Fruit fly (Drosophila melanogaster) whole organism, embryonic: ENCODE measurements around the gene CG11898.

ENCODE experiments used
- Atf6 ChIP-seq: fragments of 200-800 bp; sonication (Bioruptor generic); IDR thresholded peaks from 2 replicates; pipeline ENCODE4 v1.3.6; 2022; ENCODE audit warnings: missing biosample characterization, missing genetic modification characterization
- Bgb ChIP-seq: fragments of 200-800 bp; sonication (Bioruptor generic); IDR thresholded peaks from 2 replicates; pipeline ENCODE4 v1.3.6; 2022; ENCODE audit warnings: missing biosample characterization, missing genetic modification characterization; ENCODE audit not compliant: partially characterized antibody
- CG10959 ChIP-seq: fragments of 200-800 bp; sonication (Bioruptor generic); IDR thresholded peaks from 2 replicates; pipeline ENCODE4 v1.3.6; 2022; ENCODE audit warnings: missing biosample characterization, missing genetic modification characterization
- CG11504 ChIP-seq: fragments of 200-800 bp; sonication (Bioruptor generic); optimal IDR thresholded peaks from 3 replicates; lab custom pipeline; 2019; ENCODE audit warnings: missing biosample characterization, mild to moderate bottlenecking, missing genetic modification characterization, moderate library complexity
- CG11696 ChIP-seq: fragments of 200-800 bp; sonication (Bioruptor generic); IDR thresholded peaks from 2 replicates; pipeline ENCODE4 v1.3.6; 2022; ENCODE audit warnings: missing biosample characterization, missing genetic modification characterization
- CG11723 ChIP-seq: fragments of 200-800 bp; sonication (Bioruptor generic); optimal IDR thresholded peaks from 2 replicates; lab custom pipeline; 2017; ENCODE audit warnings: missing biosample characterization, mild to moderate bottlenecking, missing genetic modification characterization
- CG14441 ChIP-seq: fragments of 200-800 bp; sonication (Bioruptor generic); IDR thresholded peaks from 2 replicates; pipeline ENCODE4 v1.3.6; 2022; ENCODE audit warnings: missing biosample characterization, missing genetic modification characterization
- CG16813 ChIP-seq: fragments of 200-800 bp; sonication (Bioruptor generic); IDR thresholded peaks from 3 replicates; pipeline ENCODE4 v1.3.6; 2022; ENCODE audit warnings: missing biosample characterization, missing genetic modification characterization; ENCODE audit not compliant: partially characterized antibody
- CG17612 ChIP-seq: fragments of 200-800 bp; sonication (Bioruptor generic); IDR thresholded peaks from 2 replicates; pipeline ENCODE4 v1.3.6; 2022; ENCODE audit warnings: missing biosample characterization, missing genetic modification characterization
- CG2116 ChIP-seq: fragments of 200-800 bp; sonication (Bioruptor generic); optimal IDR thresholded peaks from 3 replicates; lab custom pipeline; 2018; ENCODE audit warnings: missing biosample characterization, mild to moderate bottlenecking, missing genetic modification characterization
- CG30020 ChIP-seq: fragments of 200-800 bp; optimal IDR thresholded peaks from 2 replicates; lab custom pipeline; 2019; ENCODE audit warnings: missing biosample characterization, mild to moderate bottlenecking, missing genetic modification characterization, moderate library complexity
- CG3065 ChIP-seq: fragments of 200-800 bp; sonication (Bioruptor generic); optimal IDR thresholded peaks from 2 replicates; lab custom pipeline; 2016; ENCODE audit warnings: missing biosample characterization, missing genetic modification characterization
- CG7372 ChIP-seq: fragments of 200-800 bp; sonication (Bioruptor generic); IDR thresholded peaks from 2 replicates; pipeline ENCODE4 v1.3.6; 2022; ENCODE audit warnings: missing biosample characterization, missing genetic modification characterization
- CG7928 ChIP-seq: fragments of 200-800 bp; sonication (Bioruptor generic); optimal IDR thresholded peaks from 2 replicates; lab custom pipeline; 2017; ENCODE audit warnings: missing biosample characterization, mild to moderate bottlenecking, missing genetic modification characterization
- CTCF ChIP-seq: fragments of 200-800 bp; sonication (Bioruptor generic); optimal IDR thresholded peaks from 2 replicates; lab custom pipeline; 2017; ENCODE audit warnings: missing biosample characterization, mild to moderate bottlenecking, missing genetic modification characterization, moderate library complexity
- Chrac-16 ChIP-seq: fragments of 200-800 bp; sonication (Bioruptor generic); optimal IDR thresholded peaks from 3 replicates; lab custom pipeline; 2016; ENCODE audit warnings: missing biosample characterization, missing genetic modification characterization
- CrebB ChIP-seq: fragments of 200-800 bp; sonication (Bioruptor generic); optimal IDR thresholded peaks from 3 replicates; lab custom pipeline; 2018; ENCODE audit warnings: missing biosample characterization, mild to moderate bottlenecking, missing genetic modification characterization
- D19B ChIP-seq: fragments of 200-800 bp; sonication (Bioruptor generic); optimal IDR thresholded peaks from 2 replicates; lab custom pipeline; 2017; ENCODE audit warnings: missing biosample characterization, mild to moderate bottlenecking, missing genetic modification characterization
- Gug ChIP-seq: fragments of 200-800 bp; sonication (Bioruptor generic); IDR thresholded peaks from 4 replicates; pipeline ENCODE4 v1.3.6; 2022; ENCODE audit warnings: missing biosample characterization, missing genetic modification characterization
- H2.0 ChIP-seq: fragments of 200-800 bp; sonication (Bioruptor generic); IDR thresholded peaks from 2 replicates; pipeline ENCODE4 v1.3.6; 2022; ENCODE audit warnings: missing biosample characterization, missing genetic modification characterization
- Hr39 ChIP-seq: fragments of >200 bp; optimal IDR thresholded peaks from 2 replicates; lab custom pipeline; 2017
- Jarid2 ChIP-seq: fragments of 200-800 bp; sonication (Bioruptor generic); optimal IDR thresholded peaks from 3 replicates; lab custom pipeline; 2017; ENCODE audit warnings: mild to moderate bottlenecking, missing biosample characterization, missing genetic modification reagents, missing genetic modification characterization
- Lim3 ChIP-seq: fragments of 200-800 bp; sonication (Bioruptor generic); IDR thresholded peaks from 2 replicates; pipeline ENCODE4 v1.3.6; 2022; ENCODE audit warnings: missing biosample characterization, missing genetic modification characterization
- Mad ChIP-seq: fragments of 200-800 bp; sonication (Bioruptor generic); optimal IDR thresholded peaks from 2 replicates; lab custom pipeline; 2016; ENCODE audit warnings: missing biosample characterization, missing genetic modification characterization
- Mes4 ChIP-seq: fragments of 200-800 bp; sonication (Bioruptor generic); optimal IDR thresholded peaks from 2 replicates; lab custom pipeline; 2016; ENCODE audit warnings: missing biosample characterization, missing genetic modification characterization
- NC2α ChIP-seq: fragments of 200-800 bp; sonication (Bioruptor generic); optimal IDR thresholded peaks from 2 replicates; lab custom pipeline; 2016; ENCODE audit warnings: missing biosample characterization, missing genetic modification characterization
- Rfx ChIP-seq: fragments of 200-800 bp; sonication (Bioruptor generic); IDR thresholded peaks from 2 replicates; pipeline ENCODE4 v1.3.6; 2022; ENCODE audit warnings: missing biosample characterization, missing genetic modification characterization
- Sin3A ChIP-seq: fragments of >200 bp; optimal IDR thresholded peaks from 2 replicates; lab custom pipeline; 2018
- Sox100B ChIP-seq: fragments of 200-800 bp; sonication (Bioruptor generic); optimal IDR thresholded peaks from 3 replicates; lab custom pipeline; 2018; ENCODE audit warnings: missing biosample characterization, mild to moderate bottlenecking, missing genetic modification characterization
- Xbp1 ChIP-seq: fragments of 200-800 bp; sonication (Bioruptor generic); optimal IDR thresholded peaks from 3 replicates; lab custom pipeline; 2016; ENCODE audit warnings: missing biosample characterization, mild to moderate bottlenecking, missing genetic modification characterization
- amos ChIP-seq: fragments of 200-800 bp; sonication (Bioruptor generic); IDR thresholded peaks from 2 replicates; pipeline ENCODE4 v1.3.6; 2022; ENCODE audit warnings: missing biosample characterization, missing genetic modification characterization; ENCODE audit not compliant: partially characterized antibody
- btn ChIP-seq: fragments of 200-800 bp; sonication (Bioruptor generic); optimal IDR thresholded peaks from 2 replicates; lab custom pipeline; 2016; ENCODE audit warnings: missing biosample characterization, missing genetic modification characterization
- chif ChIP-seq, 2 experiments: fragments of 200-800 bp; sonication (Bioruptor generic); optimal IDR thresholded peaks; 3 replicates each; lab custom pipeline; 2016; ENCODE audit warnings: missing biosample characterization in 2 of 2, missing genetic modification characterization in 2 of 2
- disco-r ChIP-seq: fragments of 200-800 bp; sonication (Bioruptor generic); optimal IDR thresholded peaks from 2 replicates; lab custom pipeline; 2016; ENCODE audit warnings: missing biosample characterization, missing genetic modification characterization
- ewg ChIP-seq: fragments of 200-800 bp; sonication (Bioruptor generic); optimal IDR thresholded peaks from 3 replicates; lab custom pipeline; 2017; ENCODE audit warnings: mild to moderate bottlenecking, missing biosample characterization, missing genetic modification reagents, missing genetic modification characterization
- fd96Cb ChIP-seq: fragments of 200-800 bp; sonication (Bioruptor generic); optimal IDR thresholded peaks from 2 replicates; lab custom pipeline; 2018; ENCODE audit warnings: missing biosample characterization, mild to moderate bottlenecking, missing genetic modification characterization, moderate library complexity
- ftz-f1 ChIP-seq: fragments of 200-800 bp; sonication (Bioruptor generic); optimal IDR thresholded peaks from 2 replicates; lab custom pipeline; 2016; ENCODE audit warnings: missing biosample characterization, missing genetic modification characterization
- gro ChIP-seq: fragments of 200-800 bp; sonication (Bioruptor generic); optimal IDR thresholded peaks from 2 replicates; lab custom pipeline; 2016; ENCODE audit warnings: missing biosample characterization, missing genetic modification characterization
- gsb ChIP-seq: fragments of 200-800 bp; sonication (Bioruptor generic); IDR thresholded peaks from 2 replicates; pipeline ENCODE4 v1.3.6; 2022; ENCODE audit warnings: missing biosample characterization, missing genetic modification characterization
- gsb-n ChIP-seq: fragments of 200-800 bp; sonication (Bioruptor generic); optimal IDR thresholded peaks from 3 replicates; lab custom pipeline; 2018; ENCODE audit warnings: missing biosample characterization, mild to moderate bottlenecking, missing genetic modification characterization
- gt ChIP-seq: fragments of 200-800 bp; sonication (Bioruptor generic); IDR thresholded peaks from 2 replicates; pipeline ENCODE4 v1.3.6; 2022; ENCODE audit warnings: missing biosample characterization, missing genetic modification characterization
- jigr1 ChIP-seq: fragments of 200-800 bp; sonication (Bioruptor generic); IDR thresholded peaks from 3 replicates; pipeline ENCODE4 v1.3.6; 2022; ENCODE audit warnings: missing biosample characterization, missing genetic modification characterization
- odd ChIP-seq: fragments of 200-800 bp; sonication (Bioruptor generic); optimal IDR thresholded peaks from 2 replicates; lab custom pipeline; 2017; ENCODE audit warnings: missing biosample characterization, mild to moderate bottlenecking, missing genetic modification characterization
- prd ChIP-seq, 3 experiments: fragments of >200 bp in 2 of 3; fragments of 200-800 bp in 1 of 3; sonication (Bioruptor generic) in 1 of 3; optimal IDR thresholded peaks in 2 of 3; IDR thresholded peaks in 1 of 3; 2 replicates in 2 of 3; 3 replicates in 1 of 3; pipeline versions ENCODE4 v1.3.6 to Lab custom; 2017 to 2022; ENCODE audit warnings: missing biosample characterization in 1 of 3, missing genetic modification characterization in 1 of 3
- sens ChIP-seq: fragments of 200-800 bp; sonication (Bioruptor generic); peaks from one replicate; lab custom pipeline; 2016; ENCODE audit warnings: missing biosample characterization, missing genetic modification characterization
- seq ChIP-seq: fragments of 200-800 bp; sonication (Bioruptor generic); IDR thresholded peaks from 2 replicates; pipeline ENCODE4 v1.3.6; 2022; ENCODE audit warnings: missing biosample characterization, missing genetic modification characterization
- sna ChIP-seq: fragments of 200-800 bp; sonication (Bioruptor generic); IDR thresholded peaks from 2 replicates; pipeline ENCODE4 v1.3.6; 2022; ENCODE audit warnings: missing biosample characterization, missing genetic modification characterization; ENCODE audit not compliant: partially characterized antibody
- tll ChIP-seq, 2 experiments: fragments of 200-800 bp in 1 of 2; fragments of >200 bp in 1 of 2; sonication (Bioruptor generic) in 1 of 2; optimal IDR thresholded peaks; 2 replicates each; lab custom pipeline; 2017 to 2019; ENCODE audit warnings: missing biosample characterization in 2 of 2, missing genetic modification characterization in 2 of 2, mild to moderate bottlenecking in 1 of 2, moderate library complexity in 1 of 2
- trem ChIP-seq: fragments of 200-800 bp; optimal IDR thresholded peaks from 3 replicates; lab custom pipeline; 2019; ENCODE audit warnings: missing biosample characterization, mild to moderate bottlenecking, missing genetic modification characterization, moderate library complexity
- ttk ChIP-seq: fragments of 200-800 bp; sonication (Bioruptor generic); IDR thresholded peaks from 2 replicates; pipeline ENCODE4 v2.1.2; 2022; ENCODE audit warnings: missing biosample characterization, missing genetic modification characterization
- tx ChIP-seq: fragments of 200-800 bp; sonication (Bioruptor generic); optimal IDR thresholded peaks from 2 replicates; lab custom pipeline; 2016; ENCODE audit warnings: missing biosample characterization, missing genetic modification characterization
- wdn ChIP-seq: fragments of 200-800 bp; sonication (Bioruptor generic); IDR thresholded peaks from 2 replicates; pipeline ENCODE4 v1.3.6; 2022; ENCODE audit warnings: missing biosample characterization, missing genetic modification characterization

Gene CG11898

DNA sequence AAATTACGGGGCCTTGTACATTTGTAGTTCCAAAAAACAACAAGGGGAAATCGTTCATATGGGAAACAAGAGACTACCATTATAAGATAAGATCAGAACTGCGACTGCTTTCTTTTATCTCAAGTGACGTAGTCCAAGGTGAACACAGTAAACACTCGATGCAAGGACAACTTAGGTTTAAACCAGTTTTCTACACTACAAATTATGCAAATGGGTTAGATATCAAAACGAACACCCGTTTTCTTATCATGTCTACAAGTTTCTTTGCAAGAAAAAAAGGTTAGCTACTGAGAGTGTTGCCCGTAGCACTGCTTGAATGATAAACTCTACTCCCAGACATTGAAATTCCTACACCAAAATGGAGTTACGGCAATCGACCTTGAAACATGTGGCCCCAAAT, 41.3 kb upstream of the CG11898 start (continued):
- TF ChIP-seq btn (GFP tag; lab: Kevin White, UChicago) (peak; percentile 17), Chrac-16 (GFP tag; lab: Kevin White, UChicago) (peak; percentile 50), Jarid2 (no peak), gsb-n (tag; lab: Kevin White, UChicago) (no peak), CG2116 (GFP tag; lab: Kevin White, UChicago) (no peak), CG16813 (GFP tag; lab: Robert Waterston, UW) (no peak), Sin3A (no peak), gsb (GFP tag; lab: Robert Waterston, UW) (peak; percentile 46), ewg (GFP tag; lab: Kevin White, UChicago) (peak; percentile 42), sens (peak; percentile 92), Atf6 (GFP tag; lab: Robert Waterston, UW) (peak; percentile 48; the same call in 1 of the 2 replicates), CG11504 (no peak), gt (GFP tag; lab: Robert Waterston, UW) (peak; percentile 41; the same call in 1 of the 2 replicates), prd (optimal IDR thresholded peaks at IDR 0.05; lab: Kevin White, UChicago) (no peak), prd (GFP tag; IDR thresholded peaks at IDR 0.05; lab: Robert Waterston, UW) (peak; percentile 90), CTCF (no peak), disco-r (GFP tag; lab: Kevin White, UChicago) (no peak), chif (GFP tag; optimal IDR thresholded peaks at IDR 0.05; lab: Kevin White, UChicago) (peak; percentile 19 to 63), CG30020 (tag; lab: Kevin White, UChicago) (no peak), Xbp1 (GFP tag; lab: Kevin White, UChicago) (peak; percentile 64), Sox100B (GFP tag; lab: Kevin White, UChicago) (peak; percentile 24), H2.0 (GFP tag; lab: Robert Waterston, UW) (peak; percentile 72; the same call in 1 of the 2 replicates), tx (GFP tag; lab: Kevin White, UChicago) (peak; percentile 10), ttk (GFP tag; lab: Robert Waterston, UW) (peak; percentile 73), CG17612 (GFP tag; lab: Robert Waterston, UW) (peak; percentile 39; the same call in 1 of the 2 replicates), Bgb (GFP tag; lab: Robert Waterston, UW) (no peak), CG10959 (GFP tag; lab: Robert Waterston, UW) (peak; percentile 70), CG7372 (GFP tag; lab: Robert Waterston, UW) (peak; percentile 24; the same call in 1 of the 2 replicates), CG7928 (GFP tag; lab: Kevin White, UChicago) (no peak), sna (GFP tag; lab: Robert Waterston, UW) (no peak), Gug (peak; percentile 79), odd (GFP tag; lab: Kevin White, UChicago) (no peak), CG11696 (GFP tag; lab: Robert Waterston, UW) (0 out of 2 replicates have a peak, but pooled peaks have one; percentile 20), CG11723 (GFP tag; lab: Kevin White, UChicago) (no peak), amos (GFP tag; lab: Robert Waterston, UW) (no peak), D19B (GFP tag; lab: Kevin White, UChicago) (peak; percentile 22), NC2α (no peak), CG3065 (no peak), trem (tag; lab: Kevin White, UChicago) (peak; percentile 19), jigr1 (GFP tag; lab: Robert Waterston, UW) (no peak), Lim3 (GFP tag; lab: Robert Waterston, UW) (no peak), wdn (GFP tag; lab: Robert Waterston, UW) (peak; percentile 72), CrebB (tag; lab: Kevin White, UChicago) (no peak), Mes4 (peak; percentile 9), gro (GFP tag; lab: Kevin White, UChicago) (peak; percentile 35), fd96Cb (tag; lab: Kevin White, UChicago) (peak; percentile 67), Mad (no peak), Hr39 (lab: Kevin White, UChicago) (no peak), seq (GFP tag; lab: Robert Waterston, UW) (no peak), Rfx (peak; percentile 84), CG14441 (GFP tag; lab: Robert Waterston, UW) (peak; percentile 78), ftz-f1 (GFP tag; lab: Kevin White, UChicago) (peak; percentile 75), tll (GFP tag; optimal IDR thresholded peaks at IDR 0.05; lab: Kevin White, UChicago) (no peak)
